Worm (Caenorhabditis elegans): ENCODE measurements around the gene pdha-1.
A peak's percentile ranks its signal among the peaks of the same experiment; 100 is the strongest.

The pdha-1 gene

ce11 chrII:8091528-8091927, 25.4 kb downstream of the pdha-1 start (continued):
- peak; percentile 80 for TF ChIP-seq ztf-18 (tag; optimal IDR thresholded peaks at IDR 0.05)

ce11 chrII:8092537-8092936, 26.5 kb downstream of the pdha-1 start, which contains the start of gene ltd-1:
TSS of gene ltd-1 (minus strand) at chrII:8092754.
- TF ChIP-seq F23B12.7 (tag; optimal IDR thresholded peaks at IDR 0.05; ENCODE audit: insufficient read depth) = no peak
- no peak for TF ChIP-seq aptf-2 (GFP tag; conservative IDR thresholded peaks at IDR 0.05)
- TF ChIP-seq ets-4 (GFP tag; optimal IDR thresholded peaks at IDR 0.05) = no peak
- no peak for TF ChIP-seq F57A8.1 (GFP tag; optimal IDR thresholded peaks at IDR 0.05)
- TF ChIP-seq nfyb-1 (GFP tag; IDR thresholded peaks at IDR 0.05) = no peak
- no peak for TF ChIP-seq hmg-20 (GFP tag; IDR thresholded peaks at IDR 0.05)
- no peak for TF ChIP-seq akir-1 (GFP tag; optimal IDR thresholded peaks at IDR 0.05)
- TF ChIP-seq madf-8 (GFP tag; conservative IDR thresholded peaks at IDR 0.05) = no peak
- no peak for TF ChIP-seq attf-5 (GFP tag; optimal IDR thresholded peaks at IDR 0.05)
- TF ChIP-seq Y56A3A.18 (GFP tag; IDR thresholded peaks at IDR 0.05) = no peak

- no peak for TF ChIP-seq akir-1 (GFP tag; optimal IDR thresholded peaks at IDR 0.05)
- no peak for TF ChIP-seq Y53F4B.3 (GFP tag; IDR thresholded peaks at IDR 0.05)
- no peak for TF ChIP-seq B0019.2 (GFP tag; conservative IDR thresholded peaks at IDR 0.05)
- TF ChIP-seq somi-1 (GFP tag; optimal IDR thresholded peaks at IDR 0.05) = no peak
- TF ChIP-seq ztf-22 (GFP tag; optimal IDR thresholded peaks at IDR 0.05) = no peak
- no peak for TF ChIP-seq K11D2.4 (GFP tag; IDR thresholded peaks at IDR 0.05)
- no peak for TF ChIP-seq madf-10 (tag; optimal IDR thresholded peaks at IDR 0.05)
- no peak for TF ChIP-seq ama-1 (optimal IDR thresholded peaks at IDR 0.05)
- TF ChIP-seq ama-1 (GFP tag; optimal IDR thresholded peaks at IDR 0.05) = no peak
- no peak for TF ChIP-seq Y67H2A.10 (GFP tag; conservative IDR thresholded peaks at IDR 0.05)
- no peak for TF ChIP-seq F49E8.2 (tag; optimal IDR thresholded peaks at IDR 0.05; ENCODE audit: insufficient read depth)
- TF ChIP-seq bed-2 (GFP tag; IDR thresholded peaks at IDR 0.05) = no peak
Observed at ce11 chrII:8093283-8093682, 27.2 kb downstream of the pdha-1 start.

ce11 chrII:8093914-8094313, 27.8 kb downstream of the pdha-1 start:
- TF ChIP-seq Y53G8AR.9 (GFP tag; conservative IDR thresholded peaks at IDR 0.05) (no peak), ccch-3 (GFP tag; optimal IDR thresholded peaks at IDR 0.05) (no peak), ztf-26 (tag; optimal IDR thresholded peaks at IDR 0.05) (no peak), dox-1 (GFP tag; IDR thresholded peaks at IDR 0.05) (no peak), fkh-3 (tag; optimal IDR thresholded peaks at IDR 0.05) (no peak), attf-3 (GFP tag; conservative IDR thresholded peaks at IDR 0.05) (no peak), Y53F4B.3 (GFP tag; IDR thresholded peaks at IDR 0.05) (no peak), lin-54 (GFP tag; optimal IDR thresholded peaks at IDR 0.05) (no peak), chd-7 (tag; optimal IDR thresholded peaks at IDR 0.05) (no peak), mel-28 (tag; optimal IDR thresholded peaks at IDR 0.05; ENCODE audit: borderline replicate concordance) (no peak), F52B5.7 (tag; optimal IDR thresholded peaks at IDR 0.05) (no peak), Y95B8A.8 (GFP tag; IDR thresholded peaks at IDR 0.05) (no peak), ztf-3 (GFP tag; optimal IDR thresholded peaks at IDR 0.05) (no peak), F22D6.2 (tag; optimal IDR thresholded peaks at IDR 0.05) (no peak), C17E4.6 (GFP tag; IDR thresholded peaks at IDR 0.05) (no peak), bed-1 (GFP tag; IDR thresholded peaks at IDR 0.05) (no peak)
